Worm (Caenorhabditis elegans) whole organism, L4 larva: ENCODE results near the gene adal-1.
A peak's percentile ranks its signal among the peaks of the same experiment; 100 is the strongest.

Source experiments
- D1046.2 ChIP-seq: fragments of 200-800 bp; sonication (Bioruptor generic); IDR thresholded peaks from 2 replicates; pipeline ENCODE4 v1.3.6; 2022; ENCODE audit warnings: missing genetic modification characterization, missing compliant biosample characterization
- F10B5.3 ChIP-seq: sonication (generic microtip); optimal IDR thresholded peaks from 2 replicates; lab custom pipeline; 2016; ENCODE audit warnings: mild to moderate bottlenecking, missing genetic modification characterization, missing compliant biosample characterization
- F26F4.8 ChIP-seq: fragments of 200-800 bp; sonication (Bioruptor generic); conservative IDR thresholded peaks from 2 replicates; pipeline ENCODE4 v1.3.6; 2022; ENCODE audit warnings: missing genetic modification characterization, missing compliant biosample characterization
- F44E2.7 ChIP-seq: fragments of 200-800 bp; sonication (Bioruptor generic); IDR thresholded peaks from 2 replicates; pipeline ENCODE4 v2.1.2; 2022; ENCODE audit warnings: missing genetic modification characterization, missing compliant biosample characterization
- Y105C5A.15 ChIP-seq: fragments of 200-800 bp; sonication (Bioruptor generic); IDR thresholded peaks from 2 replicates; pipeline ENCODE4 v1.3.6; 2022; ENCODE audit warnings: missing genetic modification characterization, missing compliant biosample characterization
- Y5F2A.4 ChIP-seq: fragments of 200-800 bp; sonication (Bioruptor generic); optimal IDR thresholded peaks from 2 replicates; lab custom pipeline; 2018; ENCODE audit warnings: mild to moderate bottlenecking, missing genetic modification characterization, missing compliant biosample characterization
- Y75B8A.6 ChIP-seq: fragments of 200-800 bp; sonication (Bioruptor generic); IDR thresholded peaks from 2 replicates; pipeline ENCODE4 v1.3.6; 2022; ENCODE audit warnings: missing genetic modification reagents, missing genetic modification characterization, missing compliant biosample characterization
- ZK546.5 ChIP-seq, 2 experiments: sonication (generic microtip); optimal IDR thresholded peaks; 2 replicates each; lab custom pipeline; 2017; ENCODE audit warnings: missing biosample characterization in 2 of 2, missing genetic modification characterization in 2 of 2
- ama-1 ChIP-seq: fragments of 150-350 bp; optimal IDR thresholded peaks from 2 replicates; lab custom pipeline; 2014; ENCODE audit warnings: inconsistent platforms, mixed read lengths
- arid-1 ChIP-seq: fragments of 200-800 bp; sonication (Bioruptor generic); conservative IDR thresholded peaks from 2 replicates; pipeline ENCODE4 v1.3.6; 2022; ENCODE audit warnings: missing genetic modification reagents, missing genetic modification characterization, missing compliant biosample characterization
- attf-4 ChIP-seq: sonication (generic microtip); optimal IDR thresholded peaks from 3 replicates; lab custom pipeline; 2017; ENCODE audit warnings: missing biosample characterization, missing genetic modification characterization
- ceh-28 ChIP-seq: fragments of 150-350 bp; optimal IDR thresholded peaks from 2 replicates; lab custom pipeline; 2014; ENCODE audit warnings: missing biosample characterization, missing genetic modification reagents, missing genetic modification characterization
- cey-2 ChIP-seq: sonication (generic microtip); optimal IDR thresholded peaks from 3 replicates; lab custom pipeline; 2017; ENCODE audit warnings: missing genetic modification characterization, mild to moderate bottlenecking, missing compliant biosample characterization, antibody characterized with exemption, borderline replicate concordance; ENCODE audit not compliant: insufficient read depth
- ctbp-1 ChIP-seq: fragments of 200-800 bp; sonication (Bioruptor generic); IDR thresholded peaks from 2 replicates; pipeline ENCODE4 v1.3.6; 2022; ENCODE audit warnings: missing genetic modification reagents, missing genetic modification characterization, missing compliant biosample characterization
- daf-12 ChIP-seq: fragments of 150-350 bp; optimal IDR thresholded peaks from 2 replicates; lab custom pipeline; 2014; ENCODE audit warnings: missing biosample characterization, missing genetic modification reagents, missing genetic modification characterization
- daf-16 ChIP-seq, 3 experiments: sonication (generic microtip); optimal IDR thresholded peaks; 2 replicates each; lab custom pipeline; 2016 to 2017; ENCODE audit warnings: missing genetic modification characterization in 3 of 3, missing genetic modification reagents in 3 of 3, mild to moderate bottlenecking in 2 of 3, missing compliant biosample characterization in 2 of 3, missing biosample characterization in 1 of 3, moderate library complexity in 1 of 3
- daf-8 ChIP-seq: fragments of 200-800 bp; sonication (Bioruptor generic); IDR thresholded peaks from 2 replicates; pipeline ENCODE4 v1.3.6; 2022; ENCODE audit warnings: missing genetic modification characterization, missing compliant biosample characterization
- dmd-6 ChIP-seq: fragments of 200-800 bp; sonication (Bioruptor generic); IDR thresholded peaks from 2 replicates; pipeline ENCODE4 v1.3.6; 2022; ENCODE audit warnings: missing genetic modification reagents, missing genetic modification characterization, missing compliant biosample characterization
- dpl-1 ChIP-seq: fragments of 150-350 bp; optimal IDR thresholded peaks from 2 replicates; lab custom pipeline; 2014; ENCODE audit warnings: missing biosample characterization, missing genetic modification reagents, missing genetic modification characterization
- duxl-1 ChIP-seq: sonication (generic microtip); optimal IDR thresholded peaks from 2 replicates; lab custom pipeline; 2016; ENCODE audit warnings: mild to moderate bottlenecking, missing genetic modification characterization, moderate library complexity, missing compliant biosample characterization; ENCODE audit not compliant: poor library complexity
- dve-1 ChIP-seq: sonication (generic microtip); optimal IDR thresholded peaks from 2 replicates; lab custom pipeline; 2017; ENCODE audit warnings: antibody characterized with exemption, mild to moderate bottlenecking, missing genetic modification characterization, missing compliant biosample characterization; ENCODE audit not compliant: insufficient read depth
- fkh-10 ChIP-seq: fragments of 150-350 bp; optimal IDR thresholded peaks from 2 replicates; lab custom pipeline; 2014; ENCODE audit warnings: missing biosample characterization, missing genetic modification reagents, missing genetic modification characterization
- fos-1 ChIP-seq: fragments of 150-350 bp; optimal IDR thresholded peaks from 2 replicates; lab custom pipeline; 2014; ENCODE audit warnings: missing biosample characterization, missing genetic modification characterization
- gei-8 ChIP-seq: fragments of 200-800 bp; sonication (Bioruptor generic); optimal IDR thresholded peaks from 2 replicates; lab custom pipeline; 2018; ENCODE audit warnings: mild to moderate bottlenecking, missing genetic modification characterization, missing compliant biosample characterization
- hif-1 ChIP-seq, 2 experiments: sonication (generic microtip); optimal IDR thresholded peaks; 2 replicates each; lab custom pipeline; 2016 to 2017; ENCODE audit warnings: missing compliant biosample characterization in 2 of 2, missing genetic modification characterization in 2 of 2, missing genetic modification reagents in 2 of 2, missing genotype in 2 of 2, mild to moderate bottlenecking in 1 of 2
- hmg-1.1 ChIP-seq: fragments of 200-800 bp; sonication (Bioruptor generic); IDR thresholded peaks from 2 replicates; pipeline ENCODE4 v1.3.6; 2022; ENCODE audit warnings: missing genetic modification reagents, missing genetic modification characterization, missing compliant biosample characterization
- jun-1 ChIP-seq: fragments of 150-350 bp; optimal IDR thresholded peaks from 2 replicates; lab custom pipeline; 2014; ENCODE audit warnings: missing biosample characterization, missing genetic modification reagents, missing genetic modification characterization
- lin-13 ChIP-seq: fragments of 150-350 bp; optimal IDR thresholded peaks from 2 replicates; lab custom pipeline; 2014; ENCODE audit warnings: missing biosample characterization, missing genetic modification reagents, missing genetic modification characterization
- lin-15B ChIP-seq: fragments of 150-350 bp; sonication (generic microtip); optimal IDR thresholded peaks from 3 replicates; lab custom pipeline; 2014; ENCODE audit warnings: missing biosample characterization, missing genetic modification characterization
- lin-29 ChIP-seq: fragments of 200-800 bp; sonication (Bioruptor generic); IDR thresholded peaks from 2 replicates; pipeline ENCODE4 v1.3.6; 2022; ENCODE audit warnings: missing genetic modification reagents, missing genetic modification characterization, missing compliant biosample characterization
- lin-38 ChIP-seq: fragments of 200-800 bp; sonication (Bioruptor generic); IDR thresholded peaks from 2 replicates; pipeline ENCODE4 v1.3.6; 2022; ENCODE audit warnings: missing genetic modification reagents, missing genetic modification characterization, missing compliant biosample characterization
- lir-3 ChIP-seq: sonication (generic microtip); optimal IDR thresholded peaks from 2 replicates; lab custom pipeline; 2016; ENCODE audit warnings: mild to moderate bottlenecking, missing genetic modification characterization, missing compliant biosample characterization
- lsy-2 ChIP-seq, 2 experiments: fragments of 150-350 bp in 1 of 2; sonication (generic microtip) in 1 of 2; optimal IDR thresholded peaks; 2 replicates each; lab custom pipeline; 2014 to 2017; ENCODE audit warnings: missing biosample characterization in 2 of 2, missing genetic modification characterization in 2 of 2
- madf-9 ChIP-seq: fragments of 200-800 bp; sonication (Bioruptor generic); conservative IDR thresholded peaks from 2 replicates; pipeline ENCODE4 v1.3.6; 2022; ENCODE audit warnings: missing genetic modification reagents, missing genetic modification characterization, missing compliant biosample characterization
- nhr-11 ChIP-seq: fragments of 150-350 bp; optimal IDR thresholded peaks from 2 replicates; lab custom pipeline; 2014; ENCODE audit warnings: missing biosample characterization, missing genetic modification characterization
- nhr-25 ChIP-seq: sonication (generic microtip); optimal IDR thresholded peaks from 2 replicates; lab custom pipeline; 2017; ENCODE audit warnings: missing genetic modification characterization, mild to moderate bottlenecking, missing compliant biosample characterization, antibody characterized with exemption, moderate library complexity, borderline replicate concordance; ENCODE audit not compliant: insufficient read depth
- nhr-48 ChIP-seq: sonication (generic microtip); optimal IDR thresholded peaks from 2 replicates; lab custom pipeline; 2016; ENCODE audit warnings: mild to moderate bottlenecking, missing genetic modification characterization, missing compliant biosample characterization
- nhr-6 ChIP-seq: fragments of 150-350 bp; optimal IDR thresholded peaks from 2 replicates; lab custom pipeline; 2014; ENCODE audit warnings: missing biosample characterization, missing genetic modification characterization
- nhr-76 ChIP-seq: fragments of 150-350 bp; optimal IDR thresholded peaks from 2 replicates; lab custom pipeline; 2014; ENCODE audit warnings: missing biosample characterization, missing genetic modification characterization
- php-3 ChIP-seq: fragments of 200-800 bp; sonication (Bioruptor generic); IDR thresholded peaks from 2 replicates; pipeline ENCODE4 v1.3.6; 2022; ENCODE audit warnings: missing genetic modification reagents, missing genetic modification characterization, missing compliant biosample characterization
- pqm-1 ChIP-seq: sonication (generic microtip); optimal IDR thresholded peaks from 2 replicates; lab custom pipeline; 2017; ENCODE audit warnings: missing biosample characterization, missing genetic modification characterization
- saeg-2 ChIP-seq: fragments of 200-800 bp; sonication (Bioruptor generic); IDR thresholded peaks from 2 replicates; pipeline ENCODE4 v1.3.6; 2022; ENCODE audit warnings: missing genetic modification reagents, missing genetic modification characterization, missing compliant biosample characterization
- set-16 ChIP-seq: fragments of 200-800 bp; sonication (Bioruptor generic); IDR thresholded peaks from 2 replicates; pipeline ENCODE4 v1.3.6; 2022; ENCODE audit warnings: missing genetic modification reagents, missing genetic modification characterization, missing compliant biosample characterization
- snpc-1.2 ChIP-seq: fragments of 200-800 bp; sonication (Bioruptor generic); IDR thresholded peaks from 2 replicates; pipeline ENCODE4 v1.3.6; 2022; ENCODE audit warnings: missing genetic modification reagents, missing genetic modification characterization, missing compliant biosample characterization
- spr-3 ChIP-seq: fragments of 200-800 bp; sonication (Bioruptor generic); optimal IDR thresholded peaks from 2 replicates; lab custom pipeline; 2018; ENCODE audit warnings: mild to moderate bottlenecking, missing genetic modification characterization, missing compliant biosample characterization
- unc-39 ChIP-seq: sonication (generic microtip); optimal IDR thresholded peaks from 2 replicates; lab custom pipeline; 2017; ENCODE audit warnings: missing biosample characterization, missing genetic modification characterization
- zip-2 ChIP-seq: fragments of 150-350 bp; optimal IDR thresholded peaks from 2 replicates; lab custom pipeline; 2014; ENCODE audit warnings: missing biosample characterization, missing genetic modification characterization
- ztf-11 ChIP-seq: fragments of 150-350 bp; optimal IDR thresholded peaks from 2 replicates; lab custom pipeline; 2014; ENCODE audit warnings: missing biosample characterization, missing genetic modification characterization
- ztf-7 ChIP-seq: fragments of 150-350 bp; optimal IDR thresholded peaks from 2 replicates; lab custom pipeline; 2014; ENCODE audit warnings: missing biosample characterization, missing genetic modification characterization

Gene adal-1

DNA sequence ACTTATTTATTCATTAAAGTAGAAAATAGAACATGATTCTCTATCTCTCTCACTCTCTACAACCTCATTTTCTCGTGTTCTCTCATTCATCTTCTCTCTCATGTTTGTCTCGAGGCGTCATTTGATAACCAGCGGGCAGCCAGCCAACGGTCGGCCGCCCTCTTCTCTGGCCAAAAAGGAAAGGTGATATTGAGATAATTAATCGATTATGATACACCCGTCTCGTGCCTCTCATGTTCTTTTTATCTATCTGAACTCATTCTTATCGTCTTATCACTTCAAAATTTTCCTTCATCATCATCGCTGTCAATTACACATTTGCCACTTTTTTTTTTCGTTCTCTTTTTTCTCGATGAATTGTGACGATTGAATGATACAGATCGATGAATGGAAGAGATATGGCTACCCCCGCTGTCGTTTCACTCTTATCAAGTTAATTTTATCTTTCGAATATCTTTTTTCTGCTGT, 50.8 kb downstream of the adal-1 start (continued):
- TF ChIP-seq dmd-6 (GFP tag; lab: Robert Waterston, UW) (peak; percentile 99), hmg-1.1 (GFP tag; lab: Robert Waterston, UW) (0 out of 2 replicates have a peak, but pooled peaks have one; percentile 33), ama-1 (lab: Kevin White, UChicago) (no peak), jun-1 (tag; lab: Kevin White, UChicago) (peak; percentile 63), daf-8 (GFP tag; lab: Robert Waterston, UW) (no peak), lin-38 (GFP tag; lab: Robert Waterston, UW) (peak; percentile 58), Y105C5A.15 (no peak), hif-1 (tag; optimal IDR thresholded peaks at IDR 0.05; lab: Kevin White, UChicago) (no peak), ctbp-1 (GFP tag; lab: Robert Waterston, UW) (peak; percentile 60; the same call in 1 of the 2 replicates), spr-3 (GFP tag; lab: Kevin White, UChicago) (no peak), arid-1 (GFP tag; lab: Robert Waterston, UW) (peak; percentile 75; the same call in 1 of the 2 replicates), F10B5.3 (no peak), dpl-1 (GFP tag; lab: Kevin White, UChicago) (peak; percentile 11), dve-1 (peak; percentile 98), ztf-11 (tag; lab: Kevin White, UChicago) (no peak), ztf-7 (no peak), attf-4 (tag; lab: Kevin White, UChicago) (no peak), lsy-2 (tag; optimal IDR thresholded peaks at IDR 0.05; lab: Kevin White, UChicago) (peak; percentile 74 to 77), nhr-48 (peak; percentile 98), unc-39 (tag; lab: Kevin White, UChicago) (no peak), nhr-25 (tag; lab: Kevin White, UChicago) (peak; percentile 48), lin-15B (no peak), lin-29 (no peak), cey-2 (peak; percentile 94), ceh-28 (peak; percentile 67), pqm-1 (tag; lab: Kevin White, UChicago) (peak; percentile 99), fos-1 (tag; lab: Kevin White, UChicago) (peak; percentile 59), set-16 (GFP tag; lab: Robert Waterston, UW) (peak; percentile 43; the same call in 1 of the 2 replicates), saeg-2 (GFP tag; lab: Robert Waterston, UW) (peak; percentile 62; the same call in 1 of the 2 replicates), daf-16 (GFP tag; optimal IDR thresholded peaks at IDR 0.05; lab: Kevin White, UChicago) (peak; percentile 28 to 85), daf-16 (tag; optimal IDR thresholded peaks at IDR 0.05; lab: Kevin White, UChicago) (peak; percentile 93), F26F4.8 (GFP tag; lab: Robert Waterston, UW) (no peak), php-3 (GFP tag; lab: Robert Waterston, UW) (peak; percentile 94), nhr-6 (peak; percentile 96), F44E2.7 (no peak), D1046.2 (GFP tag; lab: Robert Waterston, UW) (no peak), Y75B8A.6 (GFP tag; lab: Robert Waterston, UW) (no peak), ZK546.5 (tag; optimal IDR thresholded peaks at IDR 0.05; lab: Kevin White, UChicago) (no peak), lin-13 (GFP tag; lab: Kevin White, UChicago) (peak; percentile 32), lir-3 (tag; lab: Kevin White, UChicago) (no peak), gei-8 (GFP tag; lab: Kevin White, UChicago) (peak; percentile 72), madf-9 (GFP tag; lab: Robert Waterston, UW) (no peak), snpc-1.2 (GFP tag; lab: Robert Waterston, UW) (no peak), Y5F2A.4 (GFP tag; lab: Kevin White, UChicago) (no peak), nhr-76 (tag; lab: Kevin White, UChicago) (peak; percentile 43), nhr-11 (tag; lab: Kevin White, UChicago) (peak; percentile 9), daf-12 (no peak), duxl-1 (tag; lab: Kevin White, UChicago) (peak; percentile 1), zip-2 (tag; lab: Kevin White, UChicago) (peak; percentile 36), fkh-10 (GFP tag; lab: Kevin White, UChicago) (no peak)
